Fruit fly (Drosophila melanogaster) whole organism, pupa: ENCODE measurements around the gene Mfap1.

ENCODE experiments used
- CG10348 ChIP-seq: fragments of 200-800 bp; sonication (Bioruptor generic); IDR thresholded peaks from 2 replicates; pipeline ENCODE4 v1.3.6; 2022; ENCODE audit warnings: missing biosample characterization, missing genetic modification characterization
- CG12605 ChIP-seq: fragments of 200-800 bp; sonication (Bioruptor generic); IDR thresholded peaks from 2 replicates; pipeline ENCODE4 v1.3.6; 2022; ENCODE audit warnings: missing biosample characterization, missing genetic modification characterization
- CG13204 ChIP-seq: fragments of 200-800 bp; sonication (Bioruptor generic); optimal IDR thresholded peaks from 2 replicates; lab custom pipeline; 2018; ENCODE audit warnings: missing biosample characterization, mild to moderate bottlenecking, missing genetic modification characterization, moderate library complexity
- CG17806 ChIP-seq: fragments of 200-800 bp; sonication (Bioruptor generic); optimal IDR thresholded peaks from 2 replicates; lab custom pipeline; 2018; ENCODE audit warnings: missing biosample characterization, mild to moderate bottlenecking, missing genetic modification characterization, moderate library complexity
- CG34367 ChIP-seq: fragments of 200-800 bp; sonication (Bioruptor generic); optimal IDR thresholded peaks from 2 replicates; lab custom pipeline; 2018; ENCODE audit warnings: missing biosample characterization, mild to moderate bottlenecking, missing genetic modification characterization
- CG8159 ChIP-seq: fragments of 200-800 bp; sonication (Bioruptor generic); optimal IDR thresholded peaks from 3 replicates; lab custom pipeline; 2018; ENCODE audit warnings: missing biosample characterization, mild to moderate bottlenecking, missing genetic modification characterization, moderate library complexity
- CG9948 ChIP-seq: fragments of 200-800 bp; sonication (Bioruptor generic); optimal IDR thresholded peaks from 2 replicates; lab custom pipeline; 2018; ENCODE audit warnings: missing biosample characterization, mild to moderate bottlenecking, missing genetic modification characterization, moderate library complexity
- Pif1B ChIP-seq: fragments of 200-800 bp; sonication (Bioruptor generic); optimal IDR thresholded peaks from 3 replicates; lab custom pipeline; 2016; ENCODE audit warnings: missing biosample characterization, missing genetic modification characterization
- Snoo ChIP-seq: fragments of 200-800 bp; sonication (Bioruptor generic); optimal IDR thresholded peaks from 3 replicates; lab custom pipeline; 2017; ENCODE audit warnings: missing biosample characterization, mild to moderate bottlenecking, missing genetic modification characterization, inconsistent platforms
- fd96Ca ChIP-seq: fragments of 200-800 bp; sonication (Bioruptor generic); IDR thresholded peaks from 3 replicates; pipeline ENCODE4 v1.3.6; 2022; ENCODE audit warnings: missing biosample characterization, missing genetic modification characterization
- gl ChIP-seq: fragments of 200-800 bp; sonication (Bioruptor generic); optimal IDR thresholded peaks from 2 replicates; lab custom pipeline; 2018; ENCODE audit warnings: missing biosample characterization, mild to moderate bottlenecking, missing genetic modification characterization

DNA sequence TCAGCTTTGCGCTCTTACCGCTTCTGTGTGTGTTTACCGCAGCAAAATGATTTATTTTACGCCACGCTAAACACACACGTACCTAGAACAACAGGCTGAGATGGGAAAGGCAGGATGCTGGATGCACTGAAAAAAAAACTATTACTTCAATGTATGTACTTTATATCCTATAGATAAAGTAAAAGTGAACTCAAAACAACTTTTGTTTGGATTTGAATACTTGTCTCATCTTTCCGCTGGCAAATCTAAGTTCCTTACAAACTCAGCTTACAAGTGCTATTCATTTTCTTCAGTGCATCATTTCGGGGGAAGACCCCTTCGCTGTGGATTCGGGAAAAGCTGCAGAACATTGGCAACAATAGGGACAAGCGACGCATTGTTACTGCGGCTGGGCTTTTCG is 35.9 kb downstream of the Mfap1 start:
- TF ChIP-seq CG10348 (GFP tag; lab: Robert Waterston, UW) (no peak), CG13204 (no peak), CG8159 (tag; lab: Kevin White, UChicago) (peak; percentile 7), CG17806 (no peak), Snoo (no peak), CG34367 (no peak), Pif1B (GFP tag; lab: Kevin White, UChicago) (no peak), gl (tag; lab: Kevin White, UChicago) (no peak), CG9948 (tag; lab: Kevin White, UChicago) (peak; percentile 34), CG12605 (no peak), fd96Ca (GFP tag; lab: Robert Waterston, UW) (no peak)
